Worm (Caenorhabditis elegans) whole organism, L1 larva: ENCODE measurements around the gene Y47D3A.31.

Experiments used
- F16B12.6 ChIP-seq: fragments of 150-350 bp; optimal IDR thresholded peaks from 2 replicates; lab custom pipeline; 2014; ENCODE audit warnings: missing biosample characterization, missing genetic modification characterization
- Y116A8C.19 ChIP-seq: sonication (generic microtip); optimal IDR thresholded peaks from 2 replicates; lab custom pipeline; 2016; ENCODE audit warnings: missing compliant biosample characterization, missing genetic modification characterization, borderline replicate concordance
- aha-1 ChIP-seq: fragments of 150-350 bp; optimal IDR thresholded peaks from 2 replicates; lab custom pipeline; 2014; ENCODE audit warnings: missing biosample characterization, missing genetic modification characterization
- ceh-82 ChIP-seq, 3 experiments: fragments of 150-350 bp in 1 of 3; sonication (generic microtip) in 2 of 3; optimal IDR thresholded peaks; 2 replicates each; lab custom pipeline; 2014 to 2017; ENCODE audit warnings: missing biosample characterization in 3 of 3, missing genetic modification characterization in 3 of 3
- ceh-88 ChIP-seq: fragments of 200-800 bp; sonication (Bioruptor generic); IDR thresholded peaks from 2 replicates; pipeline ENCODE4 v1.3.6; 2022; ENCODE audit warnings: missing genetic modification characterization, missing compliant biosample characterization
- dsc-1 ChIP-seq: sonication (generic microtip); optimal IDR thresholded peaks from 2 replicates; lab custom pipeline; 2016; ENCODE audit warnings: mild to moderate bottlenecking, missing genetic modification characterization, missing compliant biosample characterization
- efl-1 ChIP-seq, 4 experiments: fragments of 150-350 bp; optimal IDR thresholded peaks in 3 of 4; peaks in 1 of 4; 1 replicate in 1 of 4; 2 replicates in 3 of 4; lab custom pipeline; 2014; ENCODE audit warnings: missing biosample characterization in 2 of 4, missing genetic modification characterization in 2 of 4, missing genetic modification reagents in 2 of 4
- egl-13 ChIP-seq: sonication (generic microtip); optimal IDR thresholded peaks from 2 replicates; lab custom pipeline; 2016; ENCODE audit warnings: missing genotype, missing genetic modification reagents, missing genetic modification characterization, missing compliant biosample characterization
- elt-2 ChIP-seq: sonication (generic microtip); optimal IDR thresholded peaks from 2 replicates; lab custom pipeline; 2016; ENCODE audit warnings: missing genetic modification characterization, mild to moderate bottlenecking, inconsistent platforms, missing compliant biosample characterization, missing genetic modification reagents
- fkh-10 ChIP-seq: sonication (generic microtip); optimal IDR thresholded peaks from 2 replicates; lab custom pipeline; 2017; ENCODE audit warnings: missing biosample characterization, missing genetic modification reagents, missing genetic modification characterization
- fkh-4 ChIP-seq: sonication (generic microtip); optimal IDR thresholded peaks from 2 replicates; lab custom pipeline; 2016; ENCODE audit warnings: missing compliant biosample characterization, missing genetic modification characterization, borderline replicate concordance
- fkh-8 ChIP-seq: sonication (generic microtip); optimal IDR thresholded peaks from 2 replicates; lab custom pipeline; 2016; ENCODE audit warnings: mild to moderate bottlenecking, missing genetic modification characterization, missing compliant biosample characterization
- fos-1 ChIP-seq: fragments of 150-350 bp; optimal IDR thresholded peaks from 2 replicates; lab custom pipeline; 2014; ENCODE audit warnings: missing biosample characterization, missing genetic modification characterization
- hlh-17 ChIP-seq: fragments of 200-800 bp; sonication (Bioruptor generic); optimal IDR thresholded peaks from 2 replicates; lab custom pipeline; 2018; ENCODE audit warnings: missing genetic modification characterization, mild to moderate bottlenecking, missing compliant biosample characterization, moderate library complexity, borderline replicate concordance
- irx-1 ChIP-seq: sonication (generic microtip); optimal IDR thresholded peaks from 2 replicates; lab custom pipeline; 2016; ENCODE audit warnings: missing genetic modification characterization, missing compliant biosample characterization
- isw-1 ChIP-seq: fragments of 200-800 bp; sonication (Bioruptor generic); IDR thresholded peaks from 2 replicates; pipeline ENCODE4 v1.3.6; 2022; ENCODE audit warnings: missing genetic modification characterization, missing compliant biosample characterization
- lin-14 ChIP-seq: fragments of 200-800 bp; sonication (Bioruptor generic); optimal IDR thresholded peaks from 2 replicates; lab custom pipeline; 2018; ENCODE audit warnings: mild to moderate bottlenecking, missing genetic modification characterization, moderate library complexity, missing compliant biosample characterization
- lin-35 ChIP-seq, 2 experiments: fragments of 150-350 bp; optimal IDR thresholded peaks; 2 replicates each; lab custom pipeline; 2014; ENCODE audit warnings: missing biosample characterization in 2 of 2, missing genetic modification characterization in 2 of 2, missing genetic modification reagents in 2 of 2
- lin-39 ChIP-seq: fragments of 150-350 bp; optimal IDR thresholded peaks from 2 replicates; lab custom pipeline; 2014; ENCODE audit warnings: missing biosample characterization, missing genetic modification reagents, missing genetic modification characterization
- lir-3 ChIP-seq: sonication (generic microtip); optimal IDR thresholded peaks from 2 replicates; lab custom pipeline; 2016; ENCODE audit warnings: mild to moderate bottlenecking, missing genetic modification characterization, moderate library complexity, missing compliant biosample characterization; ENCODE audit not compliant: poor library complexity
- lsy-2 ChIP-seq, 2 experiments: fragments of 150-350 bp; optimal IDR thresholded peaks; 2 replicates each; lab custom pipeline; 2014; ENCODE audit warnings: missing biosample characterization in 2 of 2, missing genetic modification characterization in 2 of 2
- mep-1 ChIP-seq: fragments of 150-350 bp; optimal IDR thresholded peaks from 2 replicates; lab custom pipeline; 2014; ENCODE audit warnings: missing biosample characterization, missing genetic modification characterization
- nhr-11 ChIP-seq: fragments of 150-350 bp; optimal IDR thresholded peaks from 2 replicates; lab custom pipeline; 2014; ENCODE audit warnings: missing biosample characterization, missing genetic modification characterization
- nhr-237 ChIP-seq: fragments of 150-350 bp; optimal IDR thresholded peaks from 2 replicates; lab custom pipeline; 2014; ENCODE audit warnings: missing biosample characterization, missing genetic modification characterization
- nhr-47 ChIP-seq: sonication (generic microtip); optimal IDR thresholded peaks from 2 replicates; lab custom pipeline; 2016; ENCODE audit warnings: mild to moderate bottlenecking, missing genetic modification characterization, moderate library complexity, missing compliant biosample characterization
- nhr-71 ChIP-seq: sonication (generic microtip); optimal IDR thresholded peaks from 2 replicates; lab custom pipeline; 2016; ENCODE audit warnings: mild to moderate bottlenecking, missing genetic modification characterization, moderate library complexity, missing compliant biosample characterization
- nhr-76 ChIP-seq: sonication (generic microtip); optimal IDR thresholded peaks from 2 replicates; lab custom pipeline; 2017; ENCODE audit warnings: missing biosample characterization, missing genetic modification characterization
- nhr-85 ChIP-seq: sonication (generic microtip); peaks from one replicate; lab custom pipeline; 2016; ENCODE audit warnings: missing genetic modification characterization, inconsistent platforms, missing compliant biosample characterization
- rnt-1 ChIP-seq: sonication (generic microtip); optimal IDR thresholded peaks from 2 replicates; lab custom pipeline; 2016; ENCODE audit warnings: mild to moderate bottlenecking, missing genetic modification characterization, moderate library complexity, missing compliant biosample characterization
- sox-4 ChIP-seq: sonication (generic microtip); optimal IDR thresholded peaks from 2 replicates; lab custom pipeline; 2016; ENCODE audit warnings: missing genetic modification characterization, missing compliant biosample characterization
- sup-37 ChIP-seq: fragments of 200-800 bp; sonication (Bioruptor generic); optimal IDR thresholded peaks from 2 replicates; lab custom pipeline; 2018; ENCODE audit warnings: mild to moderate bottlenecking, missing genetic modification characterization, missing compliant biosample characterization
- swsn-7 ChIP-seq: sonication (generic microtip); optimal IDR thresholded peaks from 2 replicates; lab custom pipeline; 2016; ENCODE audit warnings: missing genetic modification characterization, missing compliant biosample characterization
- tbx-2 ChIP-seq: sonication (generic microtip); optimal IDR thresholded peaks from 2 replicates; lab custom pipeline; 2016; ENCODE audit warnings: missing genetic modification characterization, missing compliant biosample characterization
- unc-130 ChIP-seq: fragments of 150-350 bp; optimal IDR thresholded peaks from 2 replicates; lab custom pipeline; 2017; ENCODE audit warnings: missing biosample characterization, missing genetic modification characterization, inconsistent platforms
- unc-30 ChIP-seq: sonication (generic microtip); optimal IDR thresholded peaks from 2 replicates; lab custom pipeline; 2017; ENCODE audit warnings: missing biosample characterization, missing genetic modification characterization
- unc-86 ChIP-seq: sonication (generic microtip); optimal IDR thresholded peaks from 2 replicates; lab custom pipeline; 2016; ENCODE audit warnings: missing genetic modification characterization, missing compliant biosample characterization
- zip-4 ChIP-seq: fragments of 200-800 bp; sonication (Bioruptor generic); optimal IDR thresholded peaks from 2 replicates; lab custom pipeline; 2018; ENCODE audit warnings: mild to moderate bottlenecking, missing genetic modification characterization, moderate library complexity, missing compliant biosample characterization

The Y47D3A.31 gene

DNA sequence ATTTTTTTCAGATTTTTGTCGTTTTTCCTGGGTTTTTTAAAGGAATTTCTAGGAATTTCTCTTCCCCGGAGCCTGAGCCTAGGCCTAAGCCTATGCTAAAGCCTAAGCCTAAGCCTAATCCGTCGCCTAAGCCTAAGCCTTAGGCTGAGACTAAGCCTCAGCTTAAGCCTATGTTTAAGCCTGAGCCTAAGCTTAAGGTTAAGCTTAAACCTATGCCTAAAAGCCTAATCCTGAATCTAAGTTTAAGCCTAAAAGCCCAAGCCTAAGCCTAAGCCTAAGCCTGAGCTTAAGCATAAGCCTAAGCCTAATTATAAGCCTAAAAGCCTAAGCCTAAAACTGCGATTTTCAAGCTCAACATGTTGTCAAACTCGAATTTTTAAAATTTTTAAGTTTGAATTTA, 37.1 kb upstream of the Y47D3A.31 start:
- TF ChIP-seq irx-1 (tag; lab: Kevin White, UChicago) (no peak), mep-1 (tag; lab: Kevin White, UChicago) (no peak), nhr-237 (no peak), hlh-17 (GFP tag; lab: Kevin White, UChicago) (no peak), sox-4 (tag; lab: Kevin White, UChicago) (no peak), ceh-88 (no peak), aha-1 (tag; lab: Kevin White, UChicago) (no peak), lin-39 (tag; lab: Kevin White, UChicago) (no peak), lin-14 (GFP tag; lab: Kevin White, UChicago) (no peak), zip-4 (no peak), fkh-10 (GFP tag; lab: Kevin White, UChicago) (no peak), fos-1 (tag; lab: Kevin White, UChicago) (no peak)

DNA sequence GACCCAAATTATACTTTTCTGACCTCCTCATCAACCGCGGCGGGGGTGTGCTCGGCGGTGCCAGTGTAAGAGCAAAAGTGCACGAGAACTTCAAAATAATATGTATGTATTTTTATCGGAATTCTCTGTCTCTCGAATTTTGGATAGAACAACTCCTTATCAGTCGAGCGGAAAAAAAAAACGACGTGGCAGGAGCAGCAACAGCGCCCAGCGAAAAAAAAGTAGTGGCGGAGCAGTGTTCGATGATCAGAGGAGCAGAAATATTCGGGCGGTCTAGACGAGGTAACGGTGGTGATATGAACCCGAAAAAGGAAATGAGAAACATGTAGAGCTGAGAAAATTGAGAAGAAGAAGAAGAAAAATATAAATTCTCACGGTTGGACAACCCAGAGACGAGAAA, 36.3 kb upstream of the Y47D3A.31 start:
- no peak for TF ChIP-seq mep-1 (tag; lab: Kevin White, UChicago)
- no peak for TF ChIP-seq lir-3
- TF ChIP-seq F16B12.6 (tag; lab: Kevin White, UChicago) = no peak
- no peak for TF ChIP-seq fkh-4 (tag; lab: Kevin White, UChicago)
- TF ChIP-seq sox-4 (tag; lab: Kevin White, UChicago) = no peak
- TF ChIP-seq nhr-237 = no peak
- TF ChIP-seq nhr-76 (tag; lab: Kevin White, UChicago) = no peak
- no peak for TF ChIP-seq unc-30
- TF ChIP-seq sup-37 (GFP tag; lab: Kevin White, UChicago) = no peak
- no peak for TF ChIP-seq lin-35 (GFP tag; optimal IDR thresholded peaks at IDR 0.05; lab: Kevin White, UChicago)

DNA sequence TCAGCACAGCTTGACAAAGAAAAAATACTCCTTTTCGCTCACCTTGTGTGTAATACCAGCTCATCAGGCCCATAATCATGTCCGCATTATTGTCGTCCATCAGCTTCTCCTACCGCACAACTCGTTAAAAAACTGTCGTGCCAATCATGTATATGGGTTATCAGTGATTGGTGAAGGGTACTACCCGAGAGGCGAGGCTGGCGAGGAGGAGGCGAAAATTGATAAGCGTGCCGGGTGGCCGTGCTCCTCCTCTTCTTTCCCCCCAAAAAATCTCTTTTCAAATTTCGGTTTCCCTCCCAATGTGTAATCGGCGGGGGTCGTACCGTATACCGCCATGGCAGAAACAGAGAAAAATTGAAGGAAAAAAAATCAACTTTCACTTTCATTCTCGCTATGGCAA, 31.1 kb upstream of the Y47D3A.31 start:
- no peak for TF ChIP-seq tbx-2

DNA sequence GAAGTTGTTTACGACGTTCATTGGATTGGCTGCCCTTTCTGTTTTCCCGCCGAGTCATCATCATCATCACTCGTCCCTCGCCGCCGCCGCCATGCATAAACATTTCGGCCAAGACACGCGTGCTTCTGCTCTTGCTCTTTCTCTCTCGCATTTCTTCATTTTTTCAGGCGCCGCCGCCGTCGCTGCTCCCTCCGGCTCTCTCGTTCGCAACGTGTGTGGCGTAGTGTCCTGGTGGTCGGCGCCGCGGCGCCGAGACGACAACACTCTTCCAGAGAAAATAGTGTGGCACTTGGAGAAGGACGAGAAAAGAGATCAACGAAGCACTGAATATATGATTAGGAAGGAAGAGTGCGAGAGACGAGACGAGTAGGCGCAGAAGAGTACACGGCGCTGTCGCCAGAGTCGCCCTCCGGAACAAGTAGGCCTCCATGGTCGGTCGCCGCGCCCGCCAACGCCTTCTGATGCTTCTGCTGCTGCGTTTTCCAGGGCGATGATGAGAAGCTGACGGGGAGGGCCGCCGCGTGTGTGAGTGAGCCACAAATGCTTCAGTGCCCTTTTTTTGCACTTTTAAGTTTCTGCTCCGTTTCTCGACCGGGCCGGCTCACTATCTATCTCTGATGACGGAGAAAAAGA, 28.6 kb upstream of the Y47D3A.31 start:
- TF ChIP-seq ceh-82 (tag; optimal IDR thresholded peaks at IDR 0.05; lab: Kevin White, UChicago) = peak in 1 of 3 experiments; percentile 44
- TF ChIP-seq sox-4 (tag; lab: Kevin White, UChicago) = no peak
- TF ChIP-seq aha-1 (tag; lab: Kevin White, UChicago) = no peak
- TF ChIP-seq fkh-8 = peak; percentile 50
- TF ChIP-seq isw-1 (GFP tag; lab: Robert Waterston, UW) = no peak
- TF ChIP-seq nhr-85 (tag; lab: Kevin White, UChicago) = no peak
- no peak for TF ChIP-seq elt-2 (tag; lab: Kevin White, UChicago)
- no peak for TF ChIP-seq unc-130 (tag; lab: Kevin White, UChicago)
- peak in 1 of 2 experiments; percentile 0 for TF ChIP-seq efl-1 (optimal IDR thresholded peaks at IDR 0.05; lab: Kevin White, UChicago)
- no peak for TF ChIP-seq efl-1 (GFP tag; optimal IDR thresholded peaks at IDR 0.05 in 1 of 2; lab: Kevin White, UChicago)
- no peak for TF ChIP-seq Y116A8C.19 (tag; lab: Kevin White, UChicago)
- peak; percentile 10 for TF ChIP-seq mep-1 (tag; lab: Kevin White, UChicago)
- TF ChIP-seq lsy-2 (tag; optimal IDR thresholded peaks at IDR 0.05; lab: Kevin White, UChicago) = peak in 1 of 2 experiments; percentile 5
- no peak for TF ChIP-seq lin-39 (tag; lab: Kevin White, UChicago)
- TF ChIP-seq unc-86 = peak; percentile 48
- TF ChIP-seq fkh-10 (GFP tag; lab: Kevin White, UChicago) = peak; percentile 88
- peak; percentile 39 for TF ChIP-seq nhr-71 (tag; lab: Kevin White, UChicago)
- peak; percentile 4 for TF ChIP-seq rnt-1 (tag; lab: Kevin White, UChicago)
- peak; percentile 26 for TF ChIP-seq swsn-7
- TF ChIP-seq dsc-1 = peak; percentile 19
- peak; percentile 48 for TF ChIP-seq nhr-47 (tag; lab: Kevin White, UChicago)
- TF ChIP-seq egl-13 (tag; lab: Kevin White, UChicago) = peak; percentile 24
- peak; percentile 94 for TF ChIP-seq lin-14 (GFP tag; lab: Kevin White, UChicago)
- TF ChIP-seq nhr-11 (tag; lab: Kevin White, UChicago) = no peak
